Fruit fly (Drosophila melanogaster) whole organism, wandering third instar larva: ENCODE data around the gene Ir94g.

ENCODE experiments used
- Abd-B ChIP-seq: fragments of >200 bp; optimal IDR thresholded peaks from 2 replicates; lab custom pipeline; 2017; ENCODE audit warnings: missing biosample characterization, missing genetic modification characterization
- CG32264 ChIP-seq: fragments of 200-800 bp; sonication (Bioruptor generic); optimal IDR thresholded peaks from 2 replicates; lab custom pipeline; 2016; ENCODE audit warnings: missing biosample characterization, missing genetic modification characterization
- CG9705 ChIP-seq: fragments of 200-800 bp; sonication (Bioruptor generic); optimal IDR thresholded peaks from 2 replicates; lab custom pipeline; 2018; ENCODE audit warnings: missing biosample characterization, mild to moderate bottlenecking, missing genetic modification characterization
- CrebA ChIP-seq: fragments of 200-800 bp; sonication (Bioruptor generic); optimal IDR thresholded peaks from 2 replicates; lab custom pipeline; 2016; ENCODE audit warnings: missing biosample characterization, mild to moderate bottlenecking, missing genetic modification characterization, borderline replicate concordance
- Dif ChIP-seq: fragments of 200-275, 200-300 bp; sonication (Bioruptor generic); optimal IDR thresholded peaks from 2 replicates; lab custom pipeline; 2018; ENCODE audit warnings: missing biosample characterization, missing genetic modification characterization; ENCODE audit not compliant: partially characterized antibody
- GATAd ChIP-seq: sonication (Bioruptor generic); optimal IDR thresholded peaks from 2 replicates; lab custom pipeline; 2016; ENCODE audit warnings: missing biosample characterization, missing genetic modification characterization
- HLH106 ChIP-seq: fragments of 200-800 bp; optimal IDR thresholded peaks from 3 replicates; lab custom pipeline; 2019; ENCODE audit warnings: missing biosample characterization, mild to moderate bottlenecking, missing genetic modification characterization, moderate library complexity
- Hnf4 ChIP-seq: fragments of 200-800 bp; sonication (Bioruptor generic); optimal IDR thresholded peaks from 2 replicates; lab custom pipeline; 2016; ENCODE audit warnings: missing biosample characterization, mild to moderate bottlenecking, missing genetic modification characterization
- Hr78 ChIP-seq: fragments of >200 bp; optimal IDR thresholded peaks from 2 replicates; lab custom pipeline; 2017; ENCODE audit warnings: missing biosample characterization, missing genetic modification characterization
- Hr83 ChIP-seq: fragments of 200-300 bp; sonication (Bioruptor generic); optimal IDR thresholded peaks from 2 replicates; lab custom pipeline; 2016; ENCODE audit warnings: missing biosample characterization, mild to moderate bottlenecking, missing genetic modification characterization, moderate library complexity; ENCODE audit not compliant: poor library complexity, severe bottlenecking
- Jra ChIP-seq: sonication (Bioruptor generic); optimal IDR thresholded peaks from 2 replicates; lab custom pipeline; 2016; ENCODE audit warnings: missing biosample characterization, missing genetic modification characterization
- Mio ChIP-seq: sonication (Bioruptor generic); optimal IDR thresholded peaks from 2 replicates; lab custom pipeline; 2016; ENCODE audit warnings: missing biosample characterization, missing genetic modification characterization
- Myc ChIP-seq: fragments of >200 bp; optimal IDR thresholded peaks from 2 replicates; lab custom pipeline; 2017
- N ChIP-seq: fragments of >200 bp; optimal IDR thresholded peaks from 2 replicates; lab custom pipeline; 2018; ENCODE audit warnings: missing biosample characterization, missing external identifiers, missing genetic modification characterization
- OdsH ChIP-seq: fragments of 200-800 bp; sonication (Bioruptor generic); optimal IDR thresholded peaks from 2 replicates; lab custom pipeline; 2016; ENCODE audit warnings: missing biosample characterization, mild to moderate bottlenecking, missing genetic modification characterization
- Rel ChIP-seq, 2 experiments: fragments of 200-800 bp; sonication (Bioruptor generic) in 1 of 2; optimal IDR thresholded peaks; 2 replicates in 1 of 2; 3 replicates in 1 of 2; lab custom pipeline; 2016 to 2019; ENCODE audit warnings: mild to moderate bottlenecking in 2 of 2, missing biosample characterization in 2 of 2, missing genetic modification characterization in 2 of 2, moderate library complexity in 1 of 2
- Sp1 ChIP-seq: fragments of 200-800 bp; sonication (Bioruptor generic); optimal IDR thresholded peaks from 3 replicates; lab custom pipeline; 2019; ENCODE audit warnings: missing biosample characterization, mild to moderate bottlenecking, missing genetic modification characterization, moderate library complexity
- Vsx2 ChIP-seq: fragments of 200-300, 225-300 bp; sonication (Bioruptor generic); optimal IDR thresholded peaks from 2 replicates; lab custom pipeline; 2018; ENCODE audit warnings: missing biosample characterization, missing genetic modification characterization; ENCODE audit not compliant: partially characterized antibody
- br ChIP-seq: fragments of 200-800 bp; sonication (Bioruptor generic); optimal IDR thresholded peaks from 2 replicates; lab custom pipeline; 2016; ENCODE audit warnings: missing biosample characterization, missing genetic modification characterization
- brk ChIP-seq: fragments of 200-800 bp; sonication (Bioruptor generic); optimal IDR thresholded peaks from 2 replicates; lab custom pipeline; 2016; ENCODE audit warnings: missing biosample characterization, mild to moderate bottlenecking, missing genetic modification characterization
- dl ChIP-seq, 2 experiments: fragments of 175-275, 200-275 bp in 1 of 2; fragments of 200-275 bp in 1 of 2; sonication (Bioruptor generic); optimal IDR thresholded peaks; lab custom pipeline; 2018; ENCODE audit warnings: mild to moderate bottlenecking in 2 of 2, missing biosample characterization in 2 of 2, missing genetic modification characterization in 2 of 2, moderate library complexity in 2 of 2; ENCODE audit not compliant: partially characterized antibody in 2 of 2, insufficient read depth in 1 of 2
- dmrt93B ChIP-seq: fragments of 200-800 bp; sonication (Bioruptor generic); optimal IDR thresholded peaks from 2 replicates; lab custom pipeline; 2018; ENCODE audit warnings: missing biosample characterization, mild to moderate bottlenecking, missing genetic modification characterization
- dsf ChIP-seq: sonication (Bioruptor generic); optimal IDR thresholded peaks from 2 replicates; lab custom pipeline; 2016; ENCODE audit warnings: missing biosample characterization, missing genetic modification characterization, borderline replicate concordance
- ey ChIP-seq: fragments of 200-800 bp; sonication (Bioruptor generic); optimal IDR thresholded peaks from 2 replicates; lab custom pipeline; 2016; ENCODE audit warnings: missing biosample characterization, missing genetic modification characterization
- foxo ChIP-seq, 2 experiments: fragments of 200-800 bp; sonication (Bioruptor generic); optimal IDR thresholded peaks; 2 replicates in 1 of 2; 3 replicates in 1 of 2; lab custom pipeline; 2016 to 2017; ENCODE audit warnings: missing biosample characterization in 2 of 2, missing genetic modification characterization in 2 of 2
- fru ChIP-seq: fragments of 200-800 bp; sonication (Bioruptor generic); optimal IDR thresholded peaks from 3 replicates; lab custom pipeline; 2016; ENCODE audit warnings: missing biosample characterization, mild to moderate bottlenecking, missing genetic modification characterization
- h ChIP-seq: fragments of 200-800 bp; sonication (Bioruptor generic); optimal IDR thresholded peaks from 3 replicates; lab custom pipeline; 2016; ENCODE audit warnings: missing biosample characterization, mild to moderate bottlenecking, missing genetic modification characterization
- jim ChIP-seq: fragments of 175-275, 200-325 bp; sonication (Bioruptor generic); optimal IDR thresholded peaks from 2 replicates; lab custom pipeline; 2016; ENCODE audit warnings: missing biosample characterization, mild to moderate bottlenecking, missing genetic modification characterization
- lola ChIP-seq: fragments of >200 bp; optimal IDR thresholded peaks from 2 replicates; lab custom pipeline; 2017; ENCODE audit warnings: missing biosample characterization, missing genetic modification characterization
- pan ChIP-seq: fragments of >200 bp; optimal IDR thresholded peaks from 2 replicates; lab custom pipeline; 2017
- psq ChIP-seq: fragments of 200-800 bp; sonication (Bioruptor generic); optimal IDR thresholded peaks from 3 replicates; lab custom pipeline; 2017; ENCODE audit warnings: missing biosample characterization, mild to moderate bottlenecking, missing genetic modification characterization, moderate library complexity
- rgr ChIP-seq: fragments of 200-800 bp; sonication (Bioruptor generic); optimal IDR thresholded peaks from 3 replicates; lab custom pipeline; 2016; ENCODE audit warnings: missing biosample characterization, mild to moderate bottlenecking, missing genetic modification characterization
- sage ChIP-seq: fragments of 200-800 bp; sonication (Bioruptor generic); optimal IDR thresholded peaks from 2 replicates; lab custom pipeline; 2016; ENCODE audit warnings: missing biosample characterization, mild to moderate bottlenecking, missing genetic modification characterization
- sv ChIP-seq: fragments of 200-800 bp; sonication (Bioruptor generic); optimal IDR thresholded peaks from 3 replicates; lab custom pipeline; 2016; ENCODE audit warnings: missing biosample characterization, missing genetic modification characterization
- tai ChIP-seq: sonication (Bioruptor generic); optimal IDR thresholded peaks from 2 replicates; lab custom pipeline; 2016; ENCODE audit warnings: missing biosample characterization, missing genetic modification characterization
- usp ChIP-seq: fragments of >200 bp; optimal IDR thresholded peaks from 2 replicates; lab custom pipeline; 2017; ENCODE audit warnings: missing biosample characterization, missing genetic modification characterization
- woc ChIP-seq: sonication (Bioruptor generic); optimal IDR thresholded peaks from 2 replicates; lab custom pipeline; 2016; ENCODE audit warnings: missing biosample characterization, mild to moderate bottlenecking, missing genetic modification characterization

The Ir94g gene

dm6 chr3R:23486743-23487142, 3.1 kb downstream of the Ir94g start:
- TF ChIP-seq brk (no peak), Jra (no peak), HLH106 (tag; lab: Kevin White, UChicago) (peak; percentile 77), psq (peak; percentile 74), CG32264 (GFP tag; lab: Kevin White, UChicago) (peak; percentile 35), sv (no peak), Sp1 (GFP tag; lab: Kevin White, UChicago) (peak; percentile 74), Mio (GFP tag; lab: Kevin White, UChicago) (no peak), foxo (GFP tag; optimal IDR thresholded peaks at IDR 0.05; lab: Kevin White, UChicago) (peak in 1 of 2 experiments; percentile 81), dmrt93B (GFP tag; lab: Kevin White, UChicago) (peak; percentile 69), GATAd (GFP tag; lab: Kevin White, UChicago) (no peak), sage (GFP tag; lab: Kevin White, UChicago) (no peak), ey (GFP tag; lab: Kevin White, UChicago) (peak; percentile 81), CrebA (GFP tag; lab: Kevin White, UChicago) (peak; percentile 10), dsf (GFP tag; lab: Kevin White, UChicago) (no peak), Abd-B (GFP tag; lab: Kevin White, UChicago) (no peak), woc (peak; percentile 75), h (GFP tag; lab: Kevin White, UChicago) (peak; percentile 85), rgr (GFP tag; lab: Kevin White, UChicago) (peak; percentile 74), dl (GFP tag; optimal IDR thresholded peaks at IDR 0.05; lab: Kevin White, UChicago; ENCODE audit: insufficient read depth in 1 of 2, partially characterized antibody in 2 of 2) (no peak), fru (GFP tag; lab: Kevin White, UChicago) (peak; percentile 86), jim (GFP tag; lab: Kevin White, UChicago) (no peak), OdsH (GFP tag; lab: Kevin White, UChicago) (peak; percentile 78), br (peak; percentile 85), Hnf4 (GFP tag; lab: Kevin White, UChicago) (peak; percentile 48)

dm6 chr3R:23487201-23487600, 3.5 kb downstream of the Ir94g start, which contains the start of gene Ir94h:
TSS of gene Ir94h (plus strand) at chr3R:23487501.
- TF ChIP-seq Mio (GFP tag; lab: Kevin White, UChicago) (no peak), Jra (no peak), brk (no peak), dsf (GFP tag; lab: Kevin White, UChicago) (no peak), sage (GFP tag; lab: Kevin White, UChicago) (no peak), woc (no peak), Abd-B (GFP tag; lab: Kevin White, UChicago) (no peak), foxo (GFP tag; optimal IDR thresholded peaks at IDR 0.05; lab: Kevin White, UChicago) (no peak), jim (GFP tag; lab: Kevin White, UChicago) (no peak), Vsx2 (GFP tag; lab: Kevin White, UChicago) (no peak), Hr83 (GFP tag; lab: Kevin White, UChicago) (no peak), ey (GFP tag; lab: Kevin White, UChicago) (no peak), br (no peak), CG9705 (GFP tag; lab: Kevin White, UChicago) (no peak), fru (GFP tag; lab: Kevin White, UChicago) (no peak), Dif (GFP tag; lab: Kevin White, UChicago) (no peak), dmrt93B (GFP tag; lab: Kevin White, UChicago) (no peak), sv (no peak)
- TF ChIP-seq, all 38 proteins: peak for 0

dm6 chr3R:23496488-23496887, 12.8 kb downstream of the Ir94g start:
- TF ChIP-seq HLH106 (tag; lab: Kevin White, UChicago) (peak; percentile 78), N (GFP tag; lab: Kevin White, UChicago) (no peak), Dif (GFP tag; lab: Kevin White, UChicago) (no peak), lola (GFP tag; lab: Kevin White, UChicago) (no peak), jim (GFP tag; lab: Kevin White, UChicago) (no peak), dsf (GFP tag; lab: Kevin White, UChicago) (no peak), ey (GFP tag; lab: Kevin White, UChicago) (peak; percentile 19), fru (GFP tag; lab: Kevin White, UChicago) (peak; percentile 43), GATAd (GFP tag; lab: Kevin White, UChicago) (no peak), CG9705 (GFP tag; lab: Kevin White, UChicago) (peak; percentile 20), Rel (GFP tag; optimal IDR thresholded peaks at IDR 0.05; lab: Kevin White, UChicago) (no peak), Rel (tag; optimal IDR thresholded peaks at IDR 0.05; lab: Kevin White, UChicago) (no peak), Hr83 (GFP tag; lab: Kevin White, UChicago) (no peak), Myc (no peak), woc (peak; percentile 48), sv (no peak), Hr78 (no peak), CrebA (GFP tag; lab: Kevin White, UChicago) (no peak), Abd-B (GFP tag; lab: Kevin White, UChicago) (no peak), tai (GFP tag; lab: Kevin White, UChicago) (no peak), psq (peak; percentile 82), rgr (GFP tag; lab: Kevin White, UChicago) (peak; percentile 61), br (no peak), dmrt93B (GFP tag; lab: Kevin White, UChicago) (peak; percentile 29), Hnf4 (GFP tag; lab: Kevin White, UChicago) (no peak), dl (GFP tag; optimal IDR thresholded peaks at IDR 0.05; lab: Kevin White, UChicago; ENCODE audit: insufficient read depth in 1 of 2, partially characterized antibody in 2 of 2) (no peak), Jra (no peak), h (GFP tag; lab: Kevin White, UChicago) (peak; percentile 61), Vsx2 (GFP tag; lab: Kevin White, UChicago) (no peak), CG32264 (GFP tag; lab: Kevin White, UChicago) (no peak), usp (GFP tag; lab: Kevin White, UChicago) (no peak), brk (no peak), Mio (GFP tag; lab: Kevin White, UChicago) (no peak), sage (GFP tag; lab: Kevin White, UChicago) (no peak), pan (no peak), Sp1 (GFP tag; lab: Kevin White, UChicago) (peak; percentile 87), OdsH (GFP tag; lab: Kevin White, UChicago) (peak; percentile 71), foxo (GFP tag; optimal IDR thresholded peaks at IDR 0.05; lab: Kevin White, UChicago) (peak in 1 of 2 experiments; percentile 72)
